Worm (Caenorhabditis elegans) whole organism, L2 larva: ENCODE results near the gene Y81G3A.4.

ENCODE experiments used
- elt-3 ChIP-seq: sonication (generic microtip); optimal IDR thresholded peaks from 2 replicates; lab custom pipeline; 2017; ENCODE audit warnings: missing biosample characterization, missing genetic modification characterization
- lin-13 ChIP-seq: fragments of 150-350 bp; optimal IDR thresholded peaks from 2 replicates; lab custom pipeline; 2014; ENCODE audit warnings: missing biosample characterization, missing genetic modification reagents, missing genetic modification characterization
- lsy-2 ChIP-seq, 2 experiments: fragments of 150-350 bp in 1 of 2; sonication (generic microtip) in 1 of 2; optimal IDR thresholded peaks; 2 replicates each; lab custom pipeline; 2014 to 2017; ENCODE audit warnings: missing biosample characterization in 2 of 2, missing genetic modification characterization in 2 of 2
- nhr-77 ChIP-seq: fragments of 150-350 bp; optimal IDR thresholded peaks from 2 replicates; lab custom pipeline; 2014; ENCODE audit warnings: missing biosample characterization, missing genetic modification characterization
- unc-39 ChIP-seq: fragments of 150-350 bp; optimal IDR thresholded peaks from 2 replicates; lab custom pipeline; 2014; ENCODE audit warnings: missing biosample characterization, missing genetic modification characterization

DNA sequence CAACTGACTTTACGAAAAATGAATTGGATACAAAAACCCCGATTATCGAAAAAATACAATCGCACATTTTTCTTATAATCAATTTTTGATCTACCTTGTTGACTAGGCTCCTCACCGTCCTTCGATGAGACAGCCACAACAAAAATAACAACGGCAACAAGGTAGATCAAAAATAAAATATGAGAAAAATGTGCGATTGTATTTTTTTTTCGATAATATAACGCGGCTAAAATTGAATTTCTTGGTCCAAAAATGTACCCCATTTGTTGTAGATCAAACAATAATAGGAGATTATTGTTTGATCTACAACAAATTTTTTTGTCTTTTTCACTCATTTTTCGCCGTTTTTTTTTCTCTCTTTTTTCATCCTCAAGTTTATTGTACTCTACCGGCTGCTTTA is 39.4 kb downstream of the Y81G3A.4 start:
- TF ChIP-seq elt-3 (tag; lab: Kevin White, UChicago), result no peak
- no peak for TF ChIP-seq lin-13
- no peak for TF ChIP-seq lsy-2 (tag; optimal IDR thresholded peaks at IDR 0.05; lab: Kevin White, UChicago)
- no peak for TF ChIP-seq nhr-77 (tag; lab: Kevin White, UChicago)
- TF ChIP-seq unc-39 (tag; lab: Kevin White, UChicago), result no peak
